Worm (Caenorhabditis elegans): ENCODE data around the gene chtb-1.

DNA sequence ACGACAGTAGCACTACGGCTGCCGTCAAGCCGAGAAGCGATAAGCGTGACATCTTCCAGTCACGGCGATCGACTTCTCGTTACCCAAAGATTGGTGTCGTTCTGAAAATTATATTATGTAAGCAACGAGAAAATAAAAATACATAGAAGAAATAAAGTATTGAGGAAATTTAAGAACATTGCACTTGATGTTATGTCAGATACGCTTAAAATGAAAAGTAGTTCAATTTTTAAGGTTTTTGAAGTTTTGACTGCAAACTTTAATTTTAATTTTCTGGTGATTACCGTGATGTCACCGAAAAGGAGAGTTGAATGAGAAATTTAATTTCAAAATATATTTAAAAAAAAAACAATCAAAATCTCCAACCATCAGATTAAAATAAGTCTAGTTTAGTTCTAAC is 10.9 kb downstream of the chtb-1 start, which contains the start of gene emb-9:
- no peak for TF ChIP-seq egl-27 (tag; optimal IDR thresholded peaks at IDR 0.05)
- TF ChIP-seq swsn-7 (tag; optimal IDR thresholded peaks at IDR 0.05) = no peak
- TF ChIP-seq ama-1 (optimal IDR thresholded peaks at IDR 0.05) = no peak
- no peak for TF ChIP-seq ztf-11 (tag; optimal IDR thresholded peaks at IDR 0.05)
- no peak for TF ChIP-seq lin-15B (tag; optimal IDR thresholded peaks at IDR 0.05)
- no peak for TF ChIP-seq Y116A8C.19 (tag; optimal IDR thresholded peaks at IDR 0.05; ENCODE audit: borderline replicate concordance)

All from whole organism, L1 larva.